Fruit fly (Drosophila melanogaster): Measurements from ENCODE around the gene CG1943.

CG1943 gene

DNA sequence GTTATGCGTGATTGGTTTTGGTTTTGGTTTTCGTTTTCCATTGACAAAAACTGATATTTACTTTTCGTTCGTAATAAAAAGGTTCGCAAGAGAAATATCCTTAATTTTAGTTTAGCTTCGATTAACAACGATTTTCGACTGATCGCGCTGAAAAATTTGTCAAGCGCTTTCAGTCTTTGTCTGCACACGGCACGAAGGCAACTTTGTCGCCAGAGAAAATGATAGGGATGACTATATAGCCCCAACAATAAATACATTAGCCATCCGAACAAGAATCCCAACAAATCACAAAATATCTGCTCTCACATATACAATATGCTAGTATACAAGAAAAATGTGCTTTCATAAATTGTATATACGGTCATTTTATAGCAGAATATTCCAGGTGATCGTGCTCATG lies 42.9 kb downstream of the CG1943 start, which contains the start of gene Mlp84B:
Mlp84B (minus strand) TSS at position 143 of the 400 bp plus-strand sequence.
- TF ChIP-seq noc (tag; optimal IDR thresholded peaks at IDR 0.05) = no peak

- no peak for TF ChIP-seq noc (tag; optimal IDR thresholded peaks at IDR 0.05)
Measured at dm6 chr3R:7122172-7123072, 47.8 kb downstream of the CG1943 start.

dm6 chr3R:7123073-7123572 lies 48.5 kb downstream of the CG1943 start:
- no peak for TF ChIP-seq noc (tag; optimal IDR thresholded peaks at IDR 0.05)

- no peak for TF ChIP-seq noc (tag; optimal IDR thresholded peaks at IDR 0.05)
Measured at dm6 chr3R:7123699-7124098, 49.0 kb downstream of the CG1943 start.

DNA sequence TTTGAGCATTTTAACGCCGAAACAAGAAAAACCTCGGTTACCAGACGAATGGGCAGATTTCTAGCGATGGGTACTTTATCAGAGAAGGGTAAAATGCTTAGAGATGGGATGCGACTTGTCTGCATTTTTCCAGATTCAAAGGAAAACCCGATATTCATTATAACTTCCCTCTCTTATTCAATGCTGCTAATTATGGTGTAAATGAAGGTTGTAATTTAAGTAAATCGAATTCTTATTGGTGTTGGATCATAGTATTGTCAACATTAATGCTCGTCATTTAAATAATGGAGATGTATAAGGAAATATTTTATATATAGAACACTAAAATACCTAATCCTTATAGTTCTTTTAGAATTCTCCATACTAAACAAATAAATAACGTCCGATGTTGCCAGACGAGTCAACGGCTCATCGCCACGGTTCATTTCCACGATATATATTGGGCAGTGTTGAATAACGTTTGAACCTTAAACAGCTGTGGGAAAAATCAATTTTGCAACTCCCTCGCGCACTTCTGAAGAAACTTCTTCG lies 49.5 kb downstream of the CG1943 start, which contains the start of the genes Alh and CG10098:
Alh (minus strand) TSS at position 77 of the 531 bp plus-strand sequence.
CG10098 (plus strand) TSS at position 440 of the 531 bp plus-strand sequence.
- peak; percentile 75 for TF ChIP-seq noc (tag; optimal IDR thresholded peaks at IDR 0.05)

Data from whole organism, larva.